Fruit fly (Drosophila melanogaster): Measurements from ENCODE around the gene CG6834.

Gene CG6834

dm6 chr3R:11655873-11656374, 32.0 kb downstream of the CG6834 start, which contains the start of gene CG42327 (continued):
- TF ChIP-seq CG11723 (GFP tag; optimal IDR thresholded peaks at IDR 0.05) (peak; percentile 86), gsb-n (tag; optimal IDR thresholded peaks at IDR 0.05) (peak; percentile 97), CG4360 (GFP tag; IDR thresholded peaks at IDR 0.05) (peak; percentile 83), CG13424 (tag; optimal IDR thresholded peaks at IDR 0.05) (peak; percentile 94), CG4707 (GFP tag; optimal IDR thresholded peaks at IDR 0.05) (peak; percentile 100), CG2116 (GFP tag; optimal IDR thresholded peaks at IDR 0.05) (peak; percentile 82), PHDP (tag; optimal IDR thresholded peaks at IDR 0.05) (peak; percentile 96), CG12236 (GFP tag; optimal IDR thresholded peaks at IDR 0.05) (peak; percentile 42), CG15479 (GFP tag; optimal IDR thresholded peaks at IDR 0.05) (peak; percentile 63), gro (GFP tag; optimal IDR thresholded peaks at IDR 0.05) (peak; percentile 69), CG7839 (tag; optimal IDR thresholded peaks at IDR 0.05) (peak; percentile 93), CG6272 (GFP tag; IDR thresholded peaks at IDR 0.05) (peak; percentile 93), grau (tag; optimal IDR thresholded peaks at IDR 0.05) (peak; percentile 91), CG8281 (tag; optimal IDR thresholded peaks at IDR 0.05) (peak; percentile 75), Bteb2 (GFP tag; optimal IDR thresholded peaks at IDR 0.05) (peak; percentile 68), sob (GFP tag; IDR thresholded peaks at IDR 0.05) (peak; percentile 93), gsb (GFP tag; IDR thresholded peaks at IDR 0.05) (peak; percentile 79)

dm6 chr3R:11650105-11651039, 37.6 kb downstream of the CG6834 start, which contains the start of the genes Csk and Elp1:
Csk (minus strand) TSS chr3R:11650706.
Elp1 (plus strand) TSS chr3R:11650971.
- TF ChIP-seq Bdp1 (GFP tag; optimal IDR thresholded peaks at IDR 0.05) = peak; percentile 48
- no peak for TF ChIP-seq Dad (GFP tag; optimal IDR thresholded peaks at IDR 0.05)
- no peak for TF ChIP-seq sens-2 (GFP tag; IDR thresholded peaks at IDR 0.05)
- peak; percentile 5 for TF ChIP-seq CG8281 (tag; optimal IDR thresholded peaks at IDR 0.05)
- peak; percentile 18 for TF ChIP-seq az2 (GFP tag; optimal IDR thresholded peaks at IDR 0.05)
- TF ChIP-seq yki (optimal IDR thresholded peaks at IDR 0.05) = no peak
- no peak for TF ChIP-seq Optix (GFP tag; IDR thresholded peaks at IDR 0.05)
- no peak for TF ChIP-seq MTF-1 (GFP tag; optimal IDR thresholded peaks at IDR 0.05; ENCODE audit: borderline replicate concordance)
- TF ChIP-seq zen (tag; optimal IDR thresholded peaks at IDR 0.05) = peak; percentile 19
- TF ChIP-seq abd-A (tag; optimal IDR thresholded peaks at IDR 0.05) = peak; percentile 25
- TF ChIP-seq CG42726 (GFP tag; IDR thresholded peaks at IDR 0.05; ENCODE audit: partially characterized antibody) = no peak
- TF ChIP-seq nmo (GFP tag; optimal IDR thresholded peaks at IDR 0.05) = peak; percentile 86
- TF ChIP-seq CG10147 (GFP tag; optimal IDR thresholded peaks at IDR 0.05) = peak; percentile 52
- no peak for TF ChIP-seq zf30C (GFP tag; optimal IDR thresholded peaks at IDR 0.05)
- peak; percentile 37 for TF ChIP-seq slou (GFP tag; optimal IDR thresholded peaks at IDR 0.05)
- TF ChIP-seq CG30020 (tag; optimal IDR thresholded peaks at IDR 0.05) = peak; percentile 73
- TF ChIP-seq CG11398 (GFP tag; optimal IDR thresholded peaks at IDR 0.05) = no peak
- peak; percentile 79 for TF ChIP-seq CG4617 (GFP tag; optimal IDR thresholded peaks at IDR 0.05; ENCODE audit: borderline replicate concordance)
- 0 out of 3 replicates have a peak, but pooled peaks have one; percentile 54 for TF ChIP-seq CG11456 (GFP tag; IDR thresholded peaks at IDR 0.05)
- no peak for TF ChIP-seq Camta (GFP tag; optimal IDR thresholded peaks at IDR 0.05)
- TF ChIP-seq CG1792 (GFP tag; optimal IDR thresholded peaks at IDR 0.05) = peak; percentile 14
- TF ChIP-seq CG10209 (GFP tag; optimal IDR thresholded peaks at IDR 0.05) = peak; percentile 52
- TF ChIP-seq tup (GFP tag; optimal IDR thresholded peaks at IDR 0.05) = peak; percentile 22
- TF ChIP-seq Nf-YC (tag; optimal IDR thresholded peaks at IDR 0.05) = peak; percentile 65
- peak; percentile 5 for TF ChIP-seq chn (GFP tag; optimal IDR thresholded peaks at IDR 0.05)
- TF ChIP-seq CG17912 (GFP tag; optimal IDR thresholded peaks at IDR 0.05) = peak; percentile 12
- TF ChIP-seq sc (optimal IDR thresholded peaks at IDR 0.05) = no peak
- no peak for TF ChIP-seq sc (GFP tag; optimal IDR thresholded peaks at IDR 0.05)
- peak; percentile 22 for TF ChIP-seq bab2 (GFP tag; optimal IDR thresholded peaks at IDR 0.05)
- peak; percentile 71 for TF ChIP-seq CG2116 (GFP tag; optimal IDR thresholded peaks at IDR 0.05)
- TF ChIP-seq CG2120 (GFP tag; optimal IDR thresholded peaks at IDR 0.05) = peak; percentile 64
- peak; percentile 62 for TF ChIP-seq CG8924 (tag; optimal IDR thresholded peaks at IDR 0.05)
- no peak for TF ChIP-seq CG3838 (GFP tag; optimal IDR thresholded peaks at IDR 0.05)
